Fruit fly (Drosophila melanogaster): ENCODE measurements around the gene CG32641.

DNA sequence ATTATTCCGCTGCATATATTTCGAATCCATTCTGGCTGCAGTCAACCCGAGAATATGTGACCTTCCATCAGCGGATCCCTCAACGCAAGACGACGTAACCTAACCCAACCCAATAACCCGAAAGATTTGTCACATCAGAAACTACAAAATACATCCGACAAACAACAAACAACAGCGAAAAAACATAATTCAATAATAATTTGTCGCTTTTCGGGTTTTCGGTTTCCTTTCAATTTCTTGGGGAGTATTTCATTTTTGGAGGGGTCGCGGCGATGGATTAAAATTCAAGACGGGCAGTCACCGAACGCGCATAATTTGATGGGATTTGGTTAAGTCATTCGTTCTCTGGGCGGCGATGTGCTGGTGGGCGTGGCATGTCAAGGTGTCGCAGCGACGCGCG, 46.7 kb downstream of the CG32641 start:
- TF ChIP-seq Neu2 (GFP tag; optimal IDR thresholded peaks at IDR 0.05; ENCODE audit: borderline replicate concordance) (no peak), grn (GFP tag; optimal IDR thresholded peaks at IDR 0.05) (no peak), ttk (GFP tag; IDR thresholded peaks at IDR 0.05) (no peak), CG13775 (GFP tag; optimal IDR thresholded peaks at IDR 0.05) (no peak), CG12236 (GFP tag; optimal IDR thresholded peaks at IDR 0.05) (no peak), CG10274 (GFP tag; optimal IDR thresholded peaks at IDR 0.05) (no peak), Dll (GFP tag; IDR thresholded peaks at IDR 0.05; ENCODE audit: partially characterized antibody) (no peak)

All from whole organism, embryonic.